Fruit fly (Drosophila melanogaster): ENCODE results near the gene Stt3A.

Gene Stt3A

dm6 chrX:21056732-21057131 is 3.0 kb upstream of the Stt3A start:
- TF ChIP-seq CTCF (optimal IDR thresholded peaks at IDR 0.05), result no peak
- TF ChIP-seq CG8478 (optimal IDR thresholded peaks at IDR 0.05), result no peak

dm6 chrX:21054963-21055480 is 1.3 kb upstream of the Stt3A start:
- TF ChIP-seq CTCF (optimal IDR thresholded peaks at IDR 0.05) (no peak), CG8478 (optimal IDR thresholded peaks at IDR 0.05) (no peak)

DNA sequence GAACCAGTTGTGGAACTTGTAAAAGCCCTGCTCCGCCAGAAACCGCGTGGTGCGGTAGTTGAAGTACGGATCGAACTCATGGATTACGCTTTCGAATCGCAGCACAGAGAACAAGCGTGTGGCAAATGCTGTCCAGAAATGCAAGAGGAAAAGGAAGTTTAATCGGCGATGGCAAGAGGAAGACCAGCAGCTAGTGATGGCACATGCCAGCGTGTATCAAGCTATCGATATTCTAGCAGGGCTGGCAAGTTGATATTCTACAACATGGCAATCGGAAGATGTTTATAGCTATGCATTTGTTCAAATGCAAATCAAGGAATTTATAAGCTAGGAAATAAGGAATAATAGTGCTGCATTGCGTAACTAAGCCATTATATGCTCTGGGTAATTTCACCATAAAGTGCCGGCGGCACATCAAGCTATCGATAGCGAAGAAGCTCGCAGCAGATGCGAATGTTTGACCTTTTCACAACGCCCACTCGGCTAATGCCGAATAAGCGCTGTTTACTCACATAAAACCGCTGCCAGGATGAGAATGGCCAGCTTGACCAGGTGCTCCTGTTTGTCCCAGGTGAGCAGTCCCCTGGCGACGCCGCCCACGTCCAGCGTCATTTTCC is 530 bp downstream of the Stt3A start:
- TF ChIP-seq CG8478 (optimal IDR thresholded peaks at IDR 0.05), result no peak
- TF ChIP-seq CTCF (optimal IDR thresholded peaks at IDR 0.05), result no peak

- TF ChIP-seq CG8478 (optimal IDR thresholded peaks at IDR 0.05) (no peak), CTCF (optimal IDR thresholded peaks at IDR 0.05) (no peak)
Observed at dm6 chrX:21047717-21048116, 6.0 kb downstream of the Stt3A start.

dm6 chrX:21046141-21046540 is 7.6 kb downstream of the Stt3A start:
- no peak for TF ChIP-seq CG8478 (optimal IDR thresholded peaks at IDR 0.05)
- no peak for TF ChIP-seq CTCF (optimal IDR thresholded peaks at IDR 0.05)

DNA sequence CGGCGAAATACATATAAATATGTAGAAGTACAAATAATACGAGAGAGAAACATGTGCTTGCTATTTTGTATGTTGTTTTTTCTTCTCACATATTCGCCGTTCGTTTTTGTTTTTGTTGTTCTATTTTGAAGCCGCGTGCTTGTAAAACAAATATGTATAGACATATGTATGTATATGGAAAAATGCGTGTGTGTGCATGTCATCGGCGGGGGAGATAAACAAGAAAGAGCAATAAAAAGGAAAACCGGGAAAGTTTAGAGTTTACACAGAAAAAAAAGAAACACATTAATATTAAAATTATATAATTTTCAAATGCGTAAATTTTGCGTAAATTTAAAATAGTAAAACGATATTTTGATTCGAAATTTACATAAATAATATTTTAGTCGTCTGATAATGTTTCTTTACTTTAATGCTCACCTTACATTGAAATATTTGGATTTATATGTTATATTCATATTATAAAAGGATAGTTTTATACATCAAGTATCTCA is 8.2 kb downstream of the Stt3A start:
- TF ChIP-seq CG8478 (optimal IDR thresholded peaks at IDR 0.05) (no peak), CTCF (optimal IDR thresholded peaks at IDR 0.05) (no peak)

DNA sequence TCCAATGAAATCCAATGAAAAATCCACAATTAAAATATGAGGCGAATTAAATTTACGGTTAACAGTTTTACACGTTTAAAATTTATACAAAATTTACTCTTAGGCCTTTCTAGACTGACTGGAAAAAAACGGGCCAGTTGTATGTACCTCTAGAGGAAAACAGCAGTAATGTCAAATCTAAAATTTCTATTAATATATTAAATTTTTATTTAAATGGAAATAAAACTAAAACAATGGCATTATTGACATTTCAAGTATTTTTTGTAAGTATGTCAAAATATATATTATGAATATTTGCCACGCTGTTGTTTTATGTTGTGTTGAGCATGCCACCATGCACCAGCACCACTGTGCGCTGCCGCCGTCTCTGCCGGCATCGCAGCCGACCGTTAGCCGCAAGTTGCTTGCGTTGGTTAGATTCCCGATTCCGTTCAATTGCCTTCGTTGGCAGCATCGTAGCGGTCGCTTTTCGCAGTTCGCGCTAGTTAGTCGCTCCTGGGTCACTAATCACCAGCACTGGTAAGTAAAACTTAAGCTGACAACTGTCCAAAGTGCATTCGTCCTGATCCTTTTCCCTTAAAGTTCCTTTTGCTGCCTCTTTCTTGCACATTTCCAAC is 8.8 kb downstream of the Stt3A start, which contains the start of gene Cbs:
TSS of gene Cbs (plus strand) at position 308 of the 617 bp plus-strand sequence.
- no peak for TF ChIP-seq CG8478 (optimal IDR thresholded peaks at IDR 0.05)
- no peak for TF ChIP-seq CTCF (optimal IDR thresholded peaks at IDR 0.05)

dm6 chrX:21044278-21044830 is 9.4 kb downstream of the Stt3A start:
- TF ChIP-seq CTCF (optimal IDR thresholded peaks at IDR 0.05) (no peak), CG8478 (optimal IDR thresholded peaks at IDR 0.05) (no peak)

dm6 chrX:21042638-21043513 is 10.9 kb downstream of the Stt3A start:
- no peak for TF ChIP-seq CTCF (optimal IDR thresholded peaks at IDR 0.05)
- no peak for TF ChIP-seq CG8478 (optimal IDR thresholded peaks at IDR 0.05)

dm6 chrX:21041825-21042224 is 11.9 kb downstream of the Stt3A start, which contains the start of gene Mgstl:
Gene Mgstl, plus strand, starts transcription at chrX:21042125.
- TF ChIP-seq CG8478 (optimal IDR thresholded peaks at IDR 0.05) (no peak), CTCF (optimal IDR thresholded peaks at IDR 0.05) (no peak)

dm6 chrX:21040505-21040904 is 13.2 kb downstream of the Stt3A start, which contains the start of gene CG15449:
Gene CG15449, minus strand, starts transcription at chrX:21040605.
- TF ChIP-seq CG8478 (optimal IDR thresholded peaks at IDR 0.05), result no peak
- TF ChIP-seq CTCF (optimal IDR thresholded peaks at IDR 0.05), result no peak

dm6 chrX:21035938-21036324 is 17.8 kb downstream of the Stt3A start:
- TF ChIP-seq CG8478 (optimal IDR thresholded peaks at IDR 0.05) (no peak), CTCF (optimal IDR thresholded peaks at IDR 0.05) (no peak)

DNA sequence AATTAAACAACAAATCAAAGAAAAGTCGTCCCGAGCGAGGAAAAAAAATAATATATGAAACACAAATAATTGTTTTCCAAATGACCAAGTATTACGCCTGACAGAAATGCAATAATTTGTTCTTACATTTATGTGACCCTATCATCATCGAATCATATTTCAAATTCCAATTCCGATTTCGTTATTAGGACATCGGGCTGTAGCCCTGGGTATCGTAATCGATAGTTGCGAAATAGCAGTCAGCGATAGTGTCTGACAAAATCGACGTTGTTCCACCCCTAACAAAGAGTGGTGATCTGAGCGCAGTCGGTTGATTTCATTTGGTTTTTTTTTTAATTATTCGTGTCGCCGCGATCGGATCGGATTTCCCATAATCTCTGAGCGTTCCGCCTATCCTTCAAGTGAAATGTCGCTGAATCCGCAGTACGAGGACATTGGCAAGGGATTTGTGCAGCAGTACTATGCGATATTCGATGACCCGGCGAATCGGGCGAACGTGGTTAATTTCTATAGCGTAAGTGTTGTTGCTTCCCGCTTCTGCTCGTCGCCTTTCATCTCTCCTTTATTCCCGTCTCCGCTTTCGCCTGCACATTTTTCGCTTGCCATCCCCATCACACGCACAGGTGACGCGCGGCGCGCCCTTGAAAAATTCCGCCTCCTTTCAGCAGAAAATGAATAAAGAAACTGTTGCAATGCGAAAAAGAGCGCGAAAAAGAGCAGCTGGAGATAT is 18.4 kb downstream of the Stt3A start, which contains the start of gene Ntf-2:
TSS of gene Ntf-2 (plus strand) at position 262 of the 730 bp plus-strand sequence.
- TF ChIP-seq CG8478 (optimal IDR thresholded peaks at IDR 0.05), result no peak
- TF ChIP-seq CTCF (optimal IDR thresholded peaks at IDR 0.05), result no peak

DNA sequence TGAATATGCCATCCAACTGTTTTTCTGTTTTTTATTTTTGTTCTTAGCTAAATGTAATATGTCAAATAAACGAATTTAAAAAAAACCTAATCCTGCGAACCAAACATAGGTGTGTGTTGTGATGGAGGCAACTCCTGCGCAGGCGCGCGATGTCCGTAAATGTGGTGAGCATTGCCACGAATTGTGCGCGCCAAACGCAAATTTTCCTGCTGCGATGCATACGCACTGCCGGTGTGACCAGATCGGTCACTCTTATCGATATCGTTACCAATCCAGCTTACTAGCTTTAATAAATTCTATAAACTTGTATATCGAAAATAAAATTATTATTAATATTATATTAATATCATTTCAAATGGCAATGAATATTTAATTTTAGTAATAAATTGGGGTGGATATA is 19.1 kb downstream of the Stt3A start:
- no peak for TF ChIP-seq CTCF (optimal IDR thresholded peaks at IDR 0.05)
- no peak for TF ChIP-seq CG8478 (optimal IDR thresholded peaks at IDR 0.05)

All from S2 (cell line).